ENCODE assay signal across 6 fruit fly cellular contexts in genomic region chrX:12591223-12592120, dm6.
TF ChIP-seq lines count a peak whose summit lies in the region.

No protein-coding gene starts in this region.

- TF ChIP-seq CTCF in whole organism, embryonic (GFP tag; optimal IDR thresholded peaks at IDR 0.05; lab: Kevin White, UChicago) = no peak

TF ChIP-seq in whole organism, 6 proteins besides CTCF, POLR2A, EP300 and RAD21:
- no peak for TF ChIP-seq pan (optimal IDR thresholded peaks at IDR 0.05; lab: Kevin White, UChicago)
- no peak for TF ChIP-seq usp (GFP tag; optimal IDR thresholded peaks at IDR 0.05; lab: Kevin White, UChicago)
- TF ChIP-seq psq (optimal IDR thresholded peaks at IDR 0.05; lab: Kevin White, UChicago) = no peak
- TF ChIP-seq EcR (GFP tag; optimal IDR thresholded peaks at IDR 0.05; lab: Kevin White, UChicago) = no peak
- TF ChIP-seq Dll (optimal IDR thresholded peaks at IDR 0.05; lab: Kevin White, UChicago) = no peak
- peak; percentile 9 for TF ChIP-seq CG8478 (optimal IDR thresholded peaks at IDR 0.05; lab: Kevin White, UChicago)

TF ChIP-seq in whole organism, adult, 20 proteins besides CTCF, POLR2A, EP300 and RAD21 (continues in another document):
- peak; percentile 45 for TF ChIP-seq CG7045 (GFP tag; optimal IDR thresholded peaks at IDR 0.05; lab: Kevin White, UChicago)
- TF ChIP-seq CG12768 (GFP tag; optimal IDR thresholded peaks at IDR 0.05; lab: Kevin White, UChicago) = peak; percentile 66
- TF ChIP-seq CG33017 (tag; optimal IDR thresholded peaks at IDR 0.05; lab: Kevin White, UChicago) = peak; percentile 5
- peak; percentile 54 for TF ChIP-seq toe (GFP tag; optimal IDR thresholded peaks at IDR 0.05; lab: Kevin White, UChicago)
- peak; percentile 60 for TF ChIP-seq tj (GFP tag; optimal IDR thresholded peaks at IDR 0.05; lab: Kevin White, UChicago)
- no peak for TF ChIP-seq Crg-1 (GFP tag; optimal IDR thresholded peaks at IDR 0.05; lab: Kevin White, UChicago)
- TF ChIP-seq CG5204 (GFP tag; optimal IDR thresholded peaks at IDR 0.05; lab: Kevin White, UChicago) = peak; percentile 56
- peak; percentile 22 for TF ChIP-seq cic (GFP tag; optimal IDR thresholded peaks at IDR 0.05; lab: Kevin White, UChicago)
- TF ChIP-seq Mnt (GFP tag; optimal IDR thresholded peaks at IDR 0.05; lab: Kevin White, UChicago) = peak; percentile 74
- TF ChIP-seq pad (GFP tag; optimal IDR thresholded peaks at IDR 0.05; lab: Kevin White, UChicago) = peak; percentile 86
- peak; percentile 19 for TF ChIP-seq CG7101 (tag; optimal IDR thresholded peaks at IDR 0.05; lab: Kevin White, UChicago)
- peak; percentile 32 for TF ChIP-seq Clk (GFP tag; optimal IDR thresholded peaks at IDR 0.05; lab: Kevin White, UChicago)
- TF ChIP-seq CG1620 (GFP tag; optimal IDR thresholded peaks at IDR 0.05; lab: Kevin White, UChicago) = peak; percentile 46
- peak; percentile 90 for TF ChIP-seq ovo (GFP tag; optimal IDR thresholded peaks at IDR 0.05; lab: Kevin White, UChicago)
- TF ChIP-seq Hr96 (GFP tag; optimal IDR thresholded peaks at IDR 0.05; lab: Kevin White, UChicago) = no peak
- TF ChIP-seq CG11617 (GFP tag; optimal IDR thresholded peaks at IDR 0.05; lab: Kevin White, UChicago) = peak; percentile 84
- TF ChIP-seq cnc (optimal IDR thresholded peaks at IDR 0.05; lab: Kevin White, UChicago) = no peak

TF ChIP-seq in whole organism, embryonic, 481 proteins besides CTCF, POLR2A, EP300 and RAD21 (continues in another document):
- peak; percentile 10 for TF ChIP-seq CG8290 (GFP tag; optimal IDR thresholded peaks at IDR 0.05; lab: Kevin White, UChicago)
- TF ChIP-seq CG8290 (tag; optimal IDR thresholded peaks at IDR 0.05; lab: Kevin White, UChicago) = peak in 1 of 2 experiments; percentile 37
- TF ChIP-seq CG4328 (GFP tag; optimal IDR thresholded peaks at IDR 0.05; lab: Kevin White, UChicago) = peak; percentile 45
- TF ChIP-seq dimm (GFP tag; IDR thresholded peaks at IDR 0.05; lab: Robert Waterston, UW) = no peak
- peak; percentile 61 for TF ChIP-seq Meics (GFP tag; optimal IDR thresholded peaks at IDR 0.05; lab: Kevin White, UChicago)
- TF ChIP-seq sd (tag; optimal IDR thresholded peaks at IDR 0.05; lab: Kevin White, UChicago) = peak; percentile 50
- no peak for TF ChIP-seq CG31224 (GFP tag; IDR thresholded peaks at IDR 0.05; lab: Robert Waterston, UW)
- TF ChIP-seq mam (GFP tag; optimal IDR thresholded peaks at IDR 0.05; lab: Kevin White, UChicago) = peak; percentile 21
- TF ChIP-seq D19B (GFP tag; optimal IDR thresholded peaks at IDR 0.05; lab: Kevin White, UChicago) = no peak
- TF ChIP-seq grau (tag; optimal IDR thresholded peaks at IDR 0.05; lab: Kevin White, UChicago) = peak; percentile 48
- TF ChIP-seq HLH54F (GFP tag; optimal IDR thresholded peaks at IDR 0.05; lab: Kevin White, UChicago) = peak; percentile 1
- no peak for TF ChIP-seq Neu2 (GFP tag; optimal IDR thresholded peaks at IDR 0.05; lab: Kevin White, UChicago; ENCODE audit: borderline replicate concordance)
- TF ChIP-seq CG12942 (GFP tag; optimal IDR thresholded peaks at IDR 0.05; lab: Kevin White, UChicago) = peak; percentile 26
- peak; percentile 44 for TF ChIP-seq CG10274 (GFP tag; optimal IDR thresholded peaks at IDR 0.05; lab: Kevin White, UChicago)
- no peak for TF ChIP-seq Dad (GFP tag; optimal IDR thresholded peaks at IDR 0.05; lab: Kevin White, UChicago)
- TF ChIP-seq CG4707 (GFP tag; optimal IDR thresholded peaks at IDR 0.05; lab: Kevin White, UChicago) = peak; percentile 89
- TF ChIP-seq CG3838 (GFP tag; optimal IDR thresholded peaks at IDR 0.05; lab: Kevin White, UChicago) = no peak
- peak; percentile 14 for TF ChIP-seq Fer1 (GFP tag; optimal IDR thresholded peaks at IDR 0.05; lab: Kevin White, UChicago)

TF ChIP-seq in whole organism, prepupa, 60 proteins besides CTCF, POLR2A, EP300 and RAD21 (continues in another document):
- TF ChIP-seq Sox15 (GFP tag; optimal IDR thresholded peaks at IDR 0.05; lab: Kevin White, UChicago) (peak; percentile 66), eg (GFP tag; IDR thresholded peaks at IDR 0.05; lab: Robert Waterston, UW) (peak; percentile 42; the same call in 1 of the 3 replicates), CG10669 (GFP tag; optimal IDR thresholded peaks at IDR 0.05; lab: Kevin White, UChicago) (peak; percentile 69), CG9139 (GFP tag; optimal IDR thresholded peaks at IDR 0.05; lab: Kevin White, UChicago) (peak; percentile 26), CG8319 (GFP tag; optimal IDR thresholded peaks at IDR 0.05; lab: Kevin White, UChicago) (peak; percentile 65), pdm3 (GFP tag; optimal IDR thresholded peaks at IDR 0.05; lab: Kevin White, UChicago) (peak; percentile 82), Hr39 (GFP tag; optimal IDR thresholded peaks at IDR 0.05; lab: Kevin White, UChicago) (peak; percentile 80), Eip93F (GFP tag; optimal IDR thresholded peaks at IDR 0.05; lab: Kevin White, UChicago) (no peak), CG11762 (GFP tag; optimal IDR thresholded peaks at IDR 0.05; lab: Kevin White, UChicago; ENCODE audit: insufficient read depth) (peak; percentile 67), dsx (GFP tag; optimal IDR thresholded peaks at IDR 0.05; lab: Kevin White, UChicago; ENCODE audit: poor library complexity, severe bottlenecking) (peak; percentile 37), Ets21C (GFP tag; optimal IDR thresholded peaks at IDR 0.05; lab: Kevin White, UChicago) (peak; percentile 77), achi (GFP tag; optimal IDR thresholded peaks at IDR 0.05; lab: Kevin White, UChicago) (peak; percentile 68), svp (GFP tag; lab: Kevin White, UChicago) (peak; percentile 90), Eip78C (GFP tag; lab: Kevin White, UChicago) (peak; percentile 91), CG6808 (GFP tag; optimal IDR thresholded peaks at IDR 0.05; lab: Kevin White, UChicago) (peak; percentile 80), salr (GFP tag; optimal IDR thresholded peaks at IDR 0.05; lab: Kevin White, UChicago) (peak in 1 of 2 experiments; percentile 82), Smox (GFP tag; optimal IDR thresholded peaks at IDR 0.05; lab: Kevin White, UChicago) (peak; percentile 79), CG32006 (GFP tag; optimal IDR thresholded peaks at IDR 0.05; lab: Kevin White, UChicago) (peak; percentile 90)

TF ChIP-seq in whole organism, pupa, 21 proteins besides CTCF, POLR2A, EP300 and RAD21 (continues in another document):
- TF ChIP-seq rn (GFP tag; IDR thresholded peaks at IDR 0.05; lab: Robert Waterston, UW) = no peak
- TF ChIP-seq CG12605 (GFP tag; IDR thresholded peaks at IDR 0.05; lab: Robert Waterston, UW) = no peak
- TF ChIP-seq Pif1A (GFP tag; optimal IDR thresholded peaks at IDR 0.05; lab: Kevin White, UChicago) = peak; percentile 73
- peak; percentile 12 for TF ChIP-seq Pif1B (GFP tag; optimal IDR thresholded peaks at IDR 0.05; lab: Kevin White, UChicago)
- TF ChIP-seq D1 (tag; optimal IDR thresholded peaks at IDR 0.05; lab: Kevin White, UChicago) = peak; percentile 20
- peak; percentile 80 for TF ChIP-seq CG14655 (GFP tag; optimal IDR thresholded peaks at IDR 0.05; lab: Kevin White, UChicago)
- peak; percentile 66 for TF ChIP-seq Snoo (tag; optimal IDR thresholded peaks at IDR 0.05; lab: Kevin White, UChicago)
- TF ChIP-seq CG13204 (GFP tag; optimal IDR thresholded peaks at IDR 0.05; lab: Kevin White, UChicago) = peak; percentile 45
- peak; percentile 39 for TF ChIP-seq CG17806 (tag; optimal IDR thresholded peaks at IDR 0.05; lab: Kevin White, UChicago)
- TF ChIP-seq CG34367 (tag; optimal IDR thresholded peaks at IDR 0.05; lab: Kevin White, UChicago) = peak; percentile 42
- TF ChIP-seq CG8159 (tag; optimal IDR thresholded peaks at IDR 0.05; lab: Kevin White, UChicago) = peak; percentile 72
- peak; percentile 16; the same call in 2 of the 3 replicates for TF ChIP-seq CG4496 (GFP tag; IDR thresholded peaks at IDR 0.05; lab: Robert Waterston, UW)
- peak; percentile 61; the same call in 2 of the 3 replicates for TF ChIP-seq fd96Ca (GFP tag; IDR thresholded peaks at IDR 0.05; lab: Robert Waterston, UW)
- TF ChIP-seq CG15710 (tag; optimal IDR thresholded peaks at IDR 0.05; lab: Kevin White, UChicago) = peak; percentile 66
- peak; percentile 56 for TF ChIP-seq CG32121 (GFP tag; IDR thresholded peaks at IDR 0.05; lab: Robert Waterston, UW)
- peak; percentile 68 for TF ChIP-seq CG9948 (tag; optimal IDR thresholded peaks at IDR 0.05; lab: Kevin White, UChicago)
- TF ChIP-seq EcR (GFP tag; optimal IDR thresholded peaks at IDR 0.05; lab: Kevin White, UChicago) = peak; percentile 77
- no peak for TF ChIP-seq gl (tag; optimal IDR thresholded peaks at IDR 0.05; lab: Kevin White, UChicago)
- no peak for TF ChIP-seq CG10348 (GFP tag; IDR thresholded peaks at IDR 0.05; lab: Robert Waterston, UW)

TF ChIP-seq in whole organism, wandering third instar larva, 38 proteins besides CTCF, POLR2A, EP300 and RAD21:
- TF ChIP-seq woc (GFP tag; optimal IDR thresholded peaks at IDR 0.05; lab: Kevin White, UChicago) (peak; percentile 85), Jra (GFP tag; optimal IDR thresholded peaks at IDR 0.05; lab: Kevin White, UChicago) (peak; percentile 62), OdsH (GFP tag; optimal IDR thresholded peaks at IDR 0.05; lab: Kevin White, UChicago) (peak; percentile 60), foxo (GFP tag; optimal IDR thresholded peaks at IDR 0.05; lab: Kevin White, UChicago) (peak in 1 of 2 experiments; percentile 61), CG9705 (GFP tag; optimal IDR thresholded peaks at IDR 0.05; lab: Kevin White, UChicago) (peak; percentile 51), N (GFP tag; optimal IDR thresholded peaks at IDR 0.05; lab: Kevin White, UChicago) (peak; percentile 50), psq (GFP tag; optimal IDR thresholded peaks at IDR 0.05; lab: Kevin White, UChicago) (peak; percentile 64), HLH106 (tag; optimal IDR thresholded peaks at IDR 0.05; lab: Kevin White, UChicago) (peak; percentile 60), jim (GFP tag; optimal IDR thresholded peaks at IDR 0.05; lab: Kevin White, UChicago) (no peak), fru (GFP tag; optimal IDR thresholded peaks at IDR 0.05; lab: Kevin White, UChicago) (peak; percentile 77), br (GFP tag; optimal IDR thresholded peaks at IDR 0.05; lab: Kevin White, UChicago) (peak; percentile 76), Rel (GFP tag; optimal IDR thresholded peaks at IDR 0.05; lab: Kevin White, UChicago) (no peak), Rel (tag; optimal IDR thresholded peaks at IDR 0.05; lab: Kevin White, UChicago) (no peak), ey (GFP tag; optimal IDR thresholded peaks at IDR 0.05; lab: Kevin White, UChicago) (peak; percentile 69), h (GFP tag; optimal IDR thresholded peaks at IDR 0.05; lab: Kevin White, UChicago) (peak; percentile 68), CG32264 (GFP tag; optimal IDR thresholded peaks at IDR 0.05; lab: Kevin White, UChicago) (no peak), Sp1 (GFP tag; optimal IDR thresholded peaks at IDR 0.05; lab: Kevin White, UChicago) (peak; percentile 59), rgr (GFP tag; optimal IDR thresholded peaks at IDR 0.05; lab: Kevin White, UChicago) (peak; percentile 47), Abd-B (GFP tag; optimal IDR thresholded peaks at IDR 0.05; lab: Kevin White, UChicago) (no peak), dmrt93B (GFP tag; optimal IDR thresholded peaks at IDR 0.05; lab: Kevin White, UChicago) (peak; percentile 67)
